Worm (Caenorhabditis elegans) whole organism, early embryonic: ENCODE measurements around the gene pals-25.

Source experiments
- B0310.2 ChIP-seq: sonication (generic microtip); optimal IDR thresholded peaks from 2 replicates; lab custom pipeline; 2016; ENCODE audit warnings: mild to moderate bottlenecking, missing genetic modification characterization, missing compliant biosample characterization
- F13C5.2 ChIP-seq: sonication (generic microtip); optimal IDR thresholded peaks from 2 replicates; lab custom pipeline; 2017; ENCODE audit warnings: mild to moderate bottlenecking, missing genetic modification characterization, inconsistent platforms, missing compliant biosample characterization
- aly-1 ChIP-seq: sonication (generic microtip); optimal IDR thresholded peaks from 2 replicates; lab custom pipeline; 2016; ENCODE audit warnings: missing genetic modification characterization, missing compliant biosample characterization
- ama-1 ChIP-seq: fragments of 150-350 bp; optimal IDR thresholded peaks from 2 replicates; lab custom pipeline; 2014
- ceh-13 ChIP-seq: fragments of 200-800 bp; sonication (Bioruptor generic); optimal IDR thresholded peaks from 2 replicates; lab custom pipeline; 2018; ENCODE audit warnings: mild to moderate bottlenecking, missing genetic modification characterization, missing compliant biosample characterization
- ceh-36 ChIP-seq: sonication (generic microtip); optimal IDR thresholded peaks from 2 replicates; lab custom pipeline; 2016; ENCODE audit warnings: missing genetic modification characterization, inconsistent platforms, missing compliant biosample characterization
- ets-7 ChIP-seq: sonication (generic microtip); optimal IDR thresholded peaks from 2 replicates; lab custom pipeline; 2016; ENCODE audit warnings: missing genotype, missing genetic modification characterization, missing compliant biosample characterization
- flt-1 ChIP-seq: fragments of 200-800 bp; sonication (Bioruptor generic); IDR thresholded peaks from 2 replicates; pipeline ENCODE4 v1.3.6; 2022; ENCODE audit warnings: missing genetic modification characterization, missing compliant biosample characterization
- hmbx-1 ChIP-seq: sonication (generic microtip); optimal IDR thresholded peaks from 2 replicates; lab custom pipeline; 2016; ENCODE audit warnings: mild to moderate bottlenecking, missing genetic modification characterization, missing compliant biosample characterization
- hmg-4 ChIP-seq: fragments of 200-800 bp; sonication (Bioruptor generic); optimal IDR thresholded peaks from 2 replicates; lab custom pipeline; 2018; ENCODE audit warnings: mild to moderate bottlenecking, missing genetic modification characterization, missing compliant biosample characterization
- hnd-1 ChIP-seq: sonication (generic microtip); optimal IDR thresholded peaks from 2 replicates; lab custom pipeline; 2016; ENCODE audit warnings: missing genetic modification characterization, missing compliant biosample characterization
- pes-1 ChIP-seq: fragments of 200-800 bp; sonication (Bioruptor generic); IDR thresholded peaks from 2 replicates; pipeline ENCODE4 v1.3.6; 2022; ENCODE audit warnings: missing genetic modification reagents, missing genetic modification characterization, missing compliant biosample characterization
- scrt-1 ChIP-seq: fragments of 200-800 bp; sonication (Bioruptor generic); IDR thresholded peaks from 2 replicates; pipeline ENCODE4 v1.3.6; 2022; ENCODE audit warnings: missing genetic modification characterization, missing compliant biosample characterization
- sea-1 ChIP-seq: fragments of 200-800 bp; sonication (Bioruptor generic); conservative IDR thresholded peaks from 2 replicates; pipeline ENCODE4 v1.3.6; 2022; ENCODE audit warnings: missing genetic modification characterization, missing compliant biosample characterization
- tbx-11 ChIP-seq: fragments of 200-800 bp; sonication (Bioruptor generic); IDR thresholded peaks from 2 replicates; pipeline ENCODE4 v1.3.6; 2022; ENCODE audit warnings: missing genetic modification characterization, missing compliant biosample characterization
- tbx-37 ChIP-seq: fragments of 200-800 bp; sonication (Bioruptor generic); conservative IDR thresholded peaks from 2 replicates; pipeline ENCODE4 v1.3.6; 2022; ENCODE audit warnings: missing genetic modification reagents, missing genetic modification characterization, missing compliant biosample characterization
- tra-4 ChIP-seq: sonication (generic microtip); optimal IDR thresholded peaks from 2 replicates; lab custom pipeline; 2017; ENCODE audit warnings: missing genetic modification characterization, missing compliant biosample characterization

pals-25 gene

ce11 chrIII:171617-172016 is 37.3 kb downstream of the pals-25 start, which contains the start of the genes F40G9.9 and F40G9.12:
Gene F40G9.9 (minus strand): TSS chrIII:171717.
Gene F40G9.12 (plus strand): TSS chrIII:171847.
- TF ChIP-seq ets-7 (tag; lab: Kevin White, UChicago) = no peak
- no peak for TF ChIP-seq hmg-4 (GFP tag; lab: Kevin White, UChicago)
- no peak for TF ChIP-seq tra-4

ce11 chrIII:173501-173900 is 39.2 kb downstream of the pals-25 start, which contains the start of gene F40G9.19:
Gene F40G9.19 (plus strand): TSS chrIII:173801.
- TF ChIP-seq tra-4 (no peak), hmbx-1 (tag; lab: Kevin White, UChicago) (no peak), scrt-1 (GFP tag; lab: Robert Waterston, UW) (no peak), tbx-37 (no peak), hnd-1 (tag; lab: Kevin White, UChicago) (no peak)

ce11 chrIII:175733-176132 is 41.4 kb downstream of the pals-25 start, which contains the start of gene clec-148:
Gene clec-148 (minus strand): TSS chrIII:175833.
- TF ChIP-seq aly-1 (no peak), ets-7 (tag; lab: Kevin White, UChicago) (no peak), ama-1 (lab: Kevin White, UChicago) (no peak), ceh-13 (GFP tag; lab: Kevin White, UChicago) (no peak), hmbx-1 (tag; lab: Kevin White, UChicago) (no peak), flt-1 (GFP tag; lab: Robert Waterston, UW) (no peak), B0310.2 (tag; lab: Kevin White, UChicago) (no peak)

ce11 chrIII:177715-178114 is 43.4 kb downstream of the pals-25 start, which contains the start of gene F40G9.14:
Gene F40G9.14 (minus strand): TSS chrIII:177815.
- no peak for TF ChIP-seq tbx-11 (GFP tag; lab: Robert Waterston, UW)
- no peak for TF ChIP-seq hmg-4 (GFP tag; lab: Kevin White, UChicago)
- no peak for TF ChIP-seq hnd-1 (tag; lab: Kevin White, UChicago)
- no peak for TF ChIP-seq hmbx-1 (tag; lab: Kevin White, UChicago)
- TF ChIP-seq tra-4 = no peak
- TF ChIP-seq tbx-37 = no peak
- no peak for TF ChIP-seq F13C5.2 (tag; lab: Kevin White, UChicago)
- no peak for TF ChIP-seq flt-1 (GFP tag; lab: Robert Waterston, UW)
- no peak for TF ChIP-seq aly-1
- TF ChIP-seq ets-7 (tag; lab: Kevin White, UChicago) = no peak
- TF ChIP-seq pes-1 (GFP tag; lab: Robert Waterston, UW) = no peak
- no peak for TF ChIP-seq scrt-1 (GFP tag; lab: Robert Waterston, UW)
- TF ChIP-seq ama-1 (lab: Kevin White, UChicago) = no peak
- no peak for TF ChIP-seq B0310.2 (tag; lab: Kevin White, UChicago)
- TF ChIP-seq ceh-13 (GFP tag; lab: Kevin White, UChicago) = no peak
- no peak for TF ChIP-seq ceh-36 (tag; lab: Kevin White, UChicago)
- TF ChIP-seq sea-1 (GFP tag; lab: Robert Waterston, UW) = no peak

- peak; percentile 67; the same call in 1 of the 2 replicates for TF ChIP-seq sea-1 (GFP tag; lab: Robert Waterston, UW)
- TF ChIP-seq ama-1 (lab: Kevin White, UChicago) = peak; percentile 91
- no peak for TF ChIP-seq ceh-13 (GFP tag; lab: Kevin White, UChicago)
These were observed 43.8 kb downstream of the pals-25 start for ce11 chrIII:178126-178525.

- peak; percentile 60 for TF ChIP-seq hmg-4 (GFP tag; lab: Kevin White, UChicago)
- TF ChIP-seq B0310.2 (tag; lab: Kevin White, UChicago) = no peak
- TF ChIP-seq tbx-11 (GFP tag; lab: Robert Waterston, UW) = 0 out of 2 replicates have a peak, but pooled peaks have one; percentile 37
- TF ChIP-seq pes-1 (GFP tag; lab: Robert Waterston, UW) = no peak
These were observed 44.9 kb downstream of the pals-25 start, which contains the start of gene F40G9.6 for ce11 chrIII:179123-179592. Gene F40G9.6 (plus strand): TSS chrIII:179542.

- no peak for TF ChIP-seq ceh-36 (tag; lab: Kevin White, UChicago)
- no peak for TF ChIP-seq pes-1 (GFP tag; lab: Robert Waterston, UW)
- TF ChIP-seq sea-1 (GFP tag; lab: Robert Waterston, UW) = no peak
- TF ChIP-seq ceh-13 (GFP tag; lab: Kevin White, UChicago) = no peak
- TF ChIP-seq hmbx-1 (tag; lab: Kevin White, UChicago) = no peak
- no peak for TF ChIP-seq aly-1
- no peak for TF ChIP-seq hmg-4 (GFP tag; lab: Kevin White, UChicago)
- TF ChIP-seq flt-1 (GFP tag; lab: Robert Waterston, UW) = no peak
- TF ChIP-seq hnd-1 (tag; lab: Kevin White, UChicago) = no peak
These were observed 46.7 kb downstream of the pals-25 start, which contains the start of gene F40G9.5 for ce11 chrIII:180963-181362. Gene F40G9.5 (plus strand): TSS chrIII:181263.

ce11 chrIII:182080-182479 is 47.8 kb downstream of the pals-25 start, which contains the start of gene F40G9.15:
Gene F40G9.15 (plus strand): TSS chrIII:182380.
- TF ChIP-seq flt-1 (GFP tag; lab: Robert Waterston, UW) (no peak), ceh-13 (GFP tag; lab: Kevin White, UChicago) (peak; percentile 12), ama-1 (lab: Kevin White, UChicago) (no peak)

ce11 chrIII:183072-183471 is 48.8 kb downstream of the pals-25 start:
- no peak for TF ChIP-seq tbx-37
- no peak for TF ChIP-seq flt-1 (GFP tag; lab: Robert Waterston, UW)
- TF ChIP-seq ets-7 (tag; lab: Kevin White, UChicago) = no peak
- no peak for TF ChIP-seq sea-1 (GFP tag; lab: Robert Waterston, UW)
- TF ChIP-seq aly-1 = no peak
- no peak for TF ChIP-seq pes-1 (GFP tag; lab: Robert Waterston, UW)
- no peak for TF ChIP-seq scrt-1 (GFP tag; lab: Robert Waterston, UW)
